Fruit fly (Drosophila melanogaster) whole organism, embryonic: Measurements from ENCODE around the gene Ir67c.

Experiments
- Bdp1 ChIP-seq: fragments of 200-800 bp; sonication (Bioruptor generic); optimal IDR thresholded peaks from 3 replicates; lab custom pipeline; 2016; ENCODE audit warnings: missing biosample characterization, missing genetic modification characterization
- Bgb ChIP-seq: fragments of 200-800 bp; sonication (Bioruptor generic); IDR thresholded peaks from 2 replicates; pipeline ENCODE4 v1.3.6; 2022; ENCODE audit warnings: missing biosample characterization, missing genetic modification characterization; ENCODE audit not compliant: partially characterized antibody
- Blimp-1 ChIP-seq: fragments of 200-800 bp; sonication (Bioruptor generic); optimal IDR thresholded peaks from 3 replicates; lab custom pipeline; 2018; ENCODE audit warnings: missing biosample characterization, missing genetic modification characterization, mild to moderate bottlenecking, moderate library complexity, missing genetic modification reagents
- CG1024 ChIP-seq: fragments of 200-800 bp; sonication (Bioruptor generic); IDR thresholded peaks from 2 replicates; pipeline ENCODE4 v1.3.6; 2022; ENCODE audit warnings: missing biosample characterization, missing genetic modification characterization
- CG10959 ChIP-seq: fragments of 200-800 bp; sonication (Bioruptor generic); IDR thresholded peaks from 2 replicates; pipeline ENCODE4 v1.3.6; 2022; ENCODE audit warnings: missing biosample characterization, missing genetic modification characterization
- CG12071 ChIP-seq: fragments of 200-800 bp; sonication (Bioruptor generic); optimal IDR thresholded peaks from 3 replicates; lab custom pipeline; 2018; ENCODE audit warnings: missing biosample characterization, mild to moderate bottlenecking, missing genetic modification characterization
- CG14710 ChIP-seq: fragments of 200-800 bp; sonication (Bioruptor generic); optimal IDR thresholded peaks from 3 replicates; lab custom pipeline; 2019; ENCODE audit warnings: missing biosample characterization, mild to moderate bottlenecking, missing genetic modification characterization, moderate library complexity
- CG1602 ChIP-seq: fragments of 200-800 bp; sonication (Bioruptor generic); optimal IDR thresholded peaks from 3 replicates; lab custom pipeline; 2016; ENCODE audit warnings: missing biosample characterization, missing genetic modification characterization
- CG1603 ChIP-seq: fragments of 200-800 bp; sonication (Bioruptor generic); optimal IDR thresholded peaks from 2 replicates; lab custom pipeline; 2019; ENCODE audit warnings: missing biosample characterization, mild to moderate bottlenecking, missing genetic modification characterization, moderate library complexity
- CG17385 ChIP-seq: fragments of 200-800 bp; sonication (Bioruptor generic); optimal IDR thresholded peaks from 3 replicates; lab custom pipeline; 2018; ENCODE audit warnings: missing biosample characterization, mild to moderate bottlenecking, missing genetic modification characterization
- CG18599 ChIP-seq: fragments of 200-800 bp; sonication (Bioruptor generic); optimal IDR thresholded peaks from 3 replicates; lab custom pipeline; 2017; ENCODE audit warnings: missing biosample characterization, missing genetic modification characterization, mild to moderate bottlenecking, moderate library complexity, missing genetic modification reagents
- CG30020 ChIP-seq: fragments of 200-800 bp; optimal IDR thresholded peaks from 2 replicates; lab custom pipeline; 2019; ENCODE audit warnings: missing biosample characterization, mild to moderate bottlenecking, missing genetic modification characterization, moderate library complexity
- CG4424 ChIP-seq: fragments of 200-800 bp; sonication (Bioruptor generic); optimal IDR thresholded peaks from 3 replicates; lab custom pipeline; 2016; ENCODE audit warnings: missing biosample characterization, missing genetic modification characterization
- CG6254 ChIP-seq: fragments of 200-800 bp; sonication (Bioruptor generic); optimal IDR thresholded peaks from 3 replicates; lab custom pipeline; 2017; ENCODE audit warnings: mild to moderate bottlenecking, missing biosample characterization, missing genetic modification reagents, missing genetic modification characterization
- CG6791 ChIP-seq: fragments of 200-800 bp; sonication (Bioruptor generic); IDR thresholded peaks from 3 replicates; pipeline ENCODE4 v1.3.6; 2022; ENCODE audit warnings: missing biosample characterization, missing genetic modification characterization; ENCODE audit not compliant: partially characterized antibody
- CG6854 ChIP-seq: fragments of 200-800 bp; sonication (Bioruptor generic); optimal IDR thresholded peaks from 3 replicates; lab custom pipeline; 2017; ENCODE audit warnings: missing biosample characterization, mild to moderate bottlenecking, missing genetic modification characterization
- CG7745 ChIP-seq: fragments of 200-800 bp; sonication (Bioruptor generic); optimal IDR thresholded peaks from 2 replicates; lab custom pipeline; 2018; ENCODE audit warnings: missing biosample characterization, mild to moderate bottlenecking, missing genetic modification characterization, moderate library complexity
- CG7839 ChIP-seq: fragments of 200-800 bp; sonication (Bioruptor generic); optimal IDR thresholded peaks from 3 replicates; lab custom pipeline; 2018; ENCODE audit warnings: missing biosample characterization, mild to moderate bottlenecking, missing genetic modification characterization, moderate library complexity
- CG8290 ChIP-seq, 3 experiments: fragments of 200-800 bp; sonication (Bioruptor generic); optimal IDR thresholded peaks; 2 replicates each; lab custom pipeline; 2016 to 2019; ENCODE audit warnings: missing biosample characterization in 3 of 3, missing genetic modification characterization in 3 of 3, mild to moderate bottlenecking in 2 of 3, moderate library complexity in 1 of 3
- CG9437 ChIP-seq: fragments of 200-800 bp; sonication (Bioruptor generic); optimal IDR thresholded peaks from 2 replicates; lab custom pipeline; 2018; ENCODE audit warnings: missing biosample characterization, mild to moderate bottlenecking, missing genetic modification characterization
- D19A ChIP-seq: fragments of 200-800 bp; optimal IDR thresholded peaks from 3 replicates; lab custom pipeline; 2019; ENCODE audit warnings: missing biosample characterization, mild to moderate bottlenecking, missing genetic modification characterization, moderate library complexity
- Dip3 ChIP-seq: fragments of 200-800 bp; sonication (Bioruptor generic); optimal IDR thresholded peaks from 3 replicates; lab custom pipeline; 2016; ENCODE audit warnings: missing biosample characterization, missing genetic modification characterization
- Hand ChIP-seq: fragments of 200-800 bp; sonication (Bioruptor generic); optimal IDR thresholded peaks from 2 replicates; lab custom pipeline; 2017; ENCODE audit warnings: mild to moderate bottlenecking, missing biosample characterization, missing genetic modification reagents, missing genetic modification characterization
- Nf-YC ChIP-seq: fragments of 200-800 bp; optimal IDR thresholded peaks from 3 replicates; lab custom pipeline; 2019; ENCODE audit warnings: missing biosample characterization, mild to moderate bottlenecking, missing genetic modification characterization, moderate library complexity
- Oaz ChIP-seq: fragments of 200-800 bp; sonication (Bioruptor generic); IDR thresholded peaks from 2 replicates; pipeline ENCODE4 v1.3.6; 2022; ENCODE audit warnings: missing biosample characterization, missing genetic modification characterization
- Sox102F ChIP-seq: fragments of 200-800 bp; sonication (Bioruptor generic); optimal IDR thresholded peaks from 2 replicates; lab custom pipeline; 2018; ENCODE audit warnings: missing biosample characterization, mild to moderate bottlenecking, missing genetic modification characterization, moderate library complexity
- Ssrp ChIP-seq: fragments of 200-800 bp; sonication (Bioruptor generic); optimal IDR thresholded peaks from 2 replicates; lab custom pipeline; 2018; ENCODE audit warnings: missing biosample characterization, mild to moderate bottlenecking, missing genetic modification characterization, moderate library complexity
- bab2 ChIP-seq: fragments of 200-800 bp; sonication (Bioruptor generic); optimal IDR thresholded peaks from 2 replicates; lab custom pipeline; 2016; ENCODE audit warnings: missing biosample characterization, missing genetic modification characterization
- bsh ChIP-seq, 2 experiments: fragments of 200-800 bp; sonication (Bioruptor generic); optimal IDR thresholded peaks; 2 replicates each; lab custom pipeline; 2017 to 2018; ENCODE audit warnings: mild to moderate bottlenecking in 2 of 2, missing biosample characterization in 2 of 2, missing genetic modification characterization in 2 of 2, moderate library complexity in 1 of 2
- dmrt99B ChIP-seq: fragments of 200-800 bp; sonication (Bioruptor generic); optimal IDR thresholded peaks from 2 replicates; lab custom pipeline; 2018; ENCODE audit warnings: missing biosample characterization, mild to moderate bottlenecking, missing genetic modification characterization, moderate library complexity
- ems ChIP-seq: fragments of 200-800 bp; sonication (Bioruptor generic); optimal IDR thresholded peaks from 3 replicates; lab custom pipeline; 2016; ENCODE audit warnings: missing biosample characterization, missing genetic modification characterization
- esg ChIP-seq: fragments of 200-800 bp; sonication (Bioruptor generic); conservative IDR thresholded peaks from 2 replicates; pipeline ENCODE4 v1.3.6; 2022; ENCODE audit warnings: missing biosample characterization, missing genetic modification characterization
- fd96Cb ChIP-seq: fragments of 200-800 bp; sonication (Bioruptor generic); optimal IDR thresholded peaks from 2 replicates; lab custom pipeline; 2018; ENCODE audit warnings: missing biosample characterization, mild to moderate bottlenecking, missing genetic modification characterization, moderate library complexity
- gcm ChIP-seq: fragments of 200-800 bp; sonication (Bioruptor generic); optimal IDR thresholded peaks from 2 replicates; lab custom pipeline; 2019; ENCODE audit warnings: missing biosample characterization, mild to moderate bottlenecking, missing genetic modification characterization, moderate library complexity
- gem ChIP-seq: fragments of 200-800 bp; sonication (Bioruptor generic); optimal IDR thresholded peaks from 2 replicates; lab custom pipeline; 2019; ENCODE audit warnings: missing biosample characterization, mild to moderate bottlenecking, missing genetic modification characterization, moderate library complexity
- grau ChIP-seq: fragments of 200-800 bp; optimal IDR thresholded peaks from 3 replicates; lab custom pipeline; 2019; ENCODE audit warnings: missing biosample characterization, mild to moderate bottlenecking, missing genetic modification characterization, moderate library complexity
- grn ChIP-seq: fragments of 200-800 bp; sonication (Bioruptor generic); optimal IDR thresholded peaks from 3 replicates; lab custom pipeline; 2017; ENCODE audit warnings: missing biosample characterization, missing genetic modification characterization
- gsb-n ChIP-seq: fragments of 200-800 bp; sonication (Bioruptor generic); optimal IDR thresholded peaks from 3 replicates; lab custom pipeline; 2018; ENCODE audit warnings: missing biosample characterization, mild to moderate bottlenecking, missing genetic modification characterization
- kni ChIP-seq: fragments of 200-800 bp; sonication (Bioruptor generic); optimal IDR thresholded peaks from 3 replicates; lab custom pipeline; 2017; ENCODE audit warnings: mild to moderate bottlenecking, missing biosample characterization, missing genetic modification reagents, missing genetic modification characterization
- onecut ChIP-seq: fragments of 200-800 bp; sonication (Bioruptor generic); IDR thresholded peaks from 2 replicates; pipeline ENCODE4 v1.3.6; 2022; ENCODE audit warnings: missing biosample characterization, missing genetic modification characterization
- phol ChIP-seq: fragments of 200-800 bp; sonication (Bioruptor generic); optimal IDR thresholded peaks from 3 replicates; lab custom pipeline; 2018; ENCODE audit warnings: missing biosample characterization, mild to moderate bottlenecking, missing genetic modification characterization, moderate library complexity
- pros ChIP-seq: fragments of 200-800 bp; sonication (Bioruptor generic); optimal IDR thresholded peaks from 3 replicates; lab custom pipeline; 2019; ENCODE audit warnings: missing biosample characterization, mild to moderate bottlenecking, missing genetic modification characterization, moderate library complexity
- sc ChIP-seq, 3 experiments: fragments of >200 bp in 2 of 3; fragments of 200-800 bp in 1 of 3; sonication (Bioruptor generic) in 1 of 3; optimal IDR thresholded peaks; 2 replicates in 2 of 3; 3 replicates in 1 of 3; lab custom pipeline; 2017; ENCODE audit warnings: mild to moderate bottlenecking in 1 of 3, missing biosample characterization in 1 of 3, missing genetic modification characterization in 1 of 3, missing genetic modification reagents in 1 of 3
- sd ChIP-seq: fragments of 200-800 bp; sonication (Bioruptor generic); optimal IDR thresholded peaks from 3 replicates; lab custom pipeline; 2018; ENCODE audit warnings: missing biosample characterization, mild to moderate bottlenecking, missing genetic modification characterization, moderate library complexity
- wdn ChIP-seq: fragments of 200-800 bp; sonication (Bioruptor generic); IDR thresholded peaks from 2 replicates; pipeline ENCODE4 v1.3.6; 2022; ENCODE audit warnings: missing biosample characterization, missing genetic modification characterization

Ir67c gene

dm6 chr3L:10392585-10393258 lies 41.2 kb downstream of the Ir67c start (continued):
- TF ChIP-seq phol (peak; percentile 14), gem (tag; lab: Kevin White, UChicago) (peak; percentile 33), CG14710 (tag; lab: Kevin White, UChicago) (peak; percentile 26), CG30020 (tag; lab: Kevin White, UChicago) (no peak), bsh (GFP tag; optimal IDR thresholded peaks at IDR 0.05; lab: Kevin White, UChicago) (peak in 1 of 2 experiments; percentile 17), Bdp1 (GFP tag; lab: Kevin White, UChicago) (no peak), Blimp-1 (GFP tag; lab: Kevin White, UChicago) (peak; percentile 29), Oaz (GFP tag; lab: Robert Waterston, UW) (no peak), CG18599 (GFP tag; lab: Kevin White, UChicago) (no peak), gcm (GFP tag; lab: Kevin White, UChicago) (peak; percentile 81), fd96Cb (tag; lab: Kevin White, UChicago) (peak; percentile 3), dmrt99B (tag; lab: Kevin White, UChicago) (peak; percentile 1), grau (peak; percentile 0), CG1603 (tag; lab: Kevin White, UChicago) (no peak), sc (optimal IDR thresholded peaks at IDR 0.05; lab: Kevin White, UChicago) (no peak), sc (GFP tag; optimal IDR thresholded peaks at IDR 0.05; lab: Kevin White, UChicago) (peak; percentile 4), D19A (peak; percentile 93)
- TF ChIP-seq, all 482 proteins: peak for 28

dm6 chr3L:10392049-10392448 lies 41.9 kb downstream of the Ir67c start:
- TF ChIP-seq CG6254 (no peak), Bgb (GFP tag; lab: Robert Waterston, UW) (0 out of 2 replicates have a peak, but pooled peaks have one; percentile 11), CG7745 (tag; lab: Kevin White, UChicago) (no peak), CG10959 (no peak), pros (peak; percentile 4), Nf-YC (no peak), sd (tag; lab: Kevin White, UChicago) (peak; percentile 22), CG6854 (GFP tag; lab: Kevin White, UChicago) (no peak), CG6791 (GFP tag; lab: Robert Waterston, UW) (0 out of 3 replicates have a peak, but pooled peaks have one; percentile 20), wdn (GFP tag; lab: Robert Waterston, UW) (no peak), Hand (GFP tag; lab: Kevin White, UChicago) (no peak), gsb-n (tag; lab: Kevin White, UChicago) (peak; percentile 62), bab2 (GFP tag; lab: Kevin White, UChicago) (no peak), CG7839 (tag; lab: Kevin White, UChicago) (no peak), kni (GFP tag; lab: Kevin White, UChicago) (peak; percentile 77), grn (GFP tag; lab: Kevin White, UChicago) (peak; percentile 65)

dm6 chr3L:10390947-10391346 lies 43.0 kb downstream of the Ir67c start:
- TF ChIP-seq ems: no peak
- TF ChIP-seq CG1024: no peak
- no peak for TF ChIP-seq CG8290 (GFP tag; optimal IDR thresholded peaks at IDR 0.05; lab: Kevin White, UChicago)
- TF ChIP-seq CG8290 (tag; optimal IDR thresholded peaks at IDR 0.05; lab: Kevin White, UChicago): no peak
- TF ChIP-seq CG1602 (GFP tag; lab: Kevin White, UChicago): peak; percentile 21
- TF ChIP-seq esg (GFP tag; lab: Robert Waterston, UW): peak; percentile 43; the same call in 1 of the 2 replicates
- TF ChIP-seq onecut (GFP tag; lab: Robert Waterston, UW): no peak
- peak; percentile 5 for TF ChIP-seq CG17385 (GFP tag; lab: Kevin White, UChicago)
- TF ChIP-seq Sox102F (GFP tag; lab: Kevin White, UChicago): peak; percentile 76
- no peak for TF ChIP-seq CG12071 (GFP tag; lab: Kevin White, UChicago)
- TF ChIP-seq Dip3 (GFP tag; lab: Kevin White, UChicago): no peak
- TF ChIP-seq Ssrp (tag; lab: Kevin White, UChicago): peak; percentile 66
- TF ChIP-seq CG14710 (tag; lab: Kevin White, UChicago): peak; percentile 49
- TF ChIP-seq CG4424 (GFP tag; lab: Kevin White, UChicago): peak; percentile 44
- peak; percentile 12 for TF ChIP-seq CG9437 (GFP tag; lab: Kevin White, UChicago)
- TF ChIP-seq gem (tag; lab: Kevin White, UChicago): peak; percentile 70
